Fruit fly (Drosophila melanogaster): ENCODE data around the gene alpha-Man-Ib.

alpha-Man-Ib gene

DNA sequence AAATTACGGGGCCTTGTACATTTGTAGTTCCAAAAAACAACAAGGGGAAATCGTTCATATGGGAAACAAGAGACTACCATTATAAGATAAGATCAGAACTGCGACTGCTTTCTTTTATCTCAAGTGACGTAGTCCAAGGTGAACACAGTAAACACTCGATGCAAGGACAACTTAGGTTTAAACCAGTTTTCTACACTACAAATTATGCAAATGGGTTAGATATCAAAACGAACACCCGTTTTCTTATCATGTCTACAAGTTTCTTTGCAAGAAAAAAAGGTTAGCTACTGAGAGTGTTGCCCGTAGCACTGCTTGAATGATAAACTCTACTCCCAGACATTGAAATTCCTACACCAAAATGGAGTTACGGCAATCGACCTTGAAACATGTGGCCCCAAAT is 11.5 kb upstream of the alpha-Man-Ib start (continued):
- TF ChIP-seq Trl (optimal IDR thresholded peaks at IDR 0.05) (no peak), Trl (GFP tag; optimal IDR thresholded peaks at IDR 0.05) (peak; percentile 45), CG13296 (GFP tag; optimal IDR thresholded peaks at IDR 0.05) (no peak), NC2α (GFP tag; optimal IDR thresholded peaks at IDR 0.05) (no peak), BEAF-32 (GFP tag; optimal IDR thresholded peaks at IDR 0.05) (no peak), CG13123 (GFP tag; optimal IDR thresholded peaks at IDR 0.05) (peak; percentile 36), CG3847 (GFP tag; IDR thresholded peaks at IDR 0.05) (peak; percentile 57; the same call in 1 of the 2 replicates), dmrt11E (tag; optimal IDR thresholded peaks at IDR 0.05) (peak; percentile 59), CG16815 (GFP tag; optimal IDR thresholded peaks at IDR 0.05) (peak; percentile 54), Adf1 (GFP tag; IDR thresholded peaks at IDR 0.05) (no peak), ATbp (GFP tag; optimal IDR thresholded peaks at IDR 0.05) (peak; percentile 62), sr (GFP tag; IDR thresholded peaks at IDR 0.05) (peak; percentile 44; the same call in 1 of the 3 replicates), Hr3 (GFP tag; optimal IDR thresholded peaks at IDR 0.05) (peak; percentile 39), CG32767 (GFP tag; IDR thresholded peaks at IDR 0.05) (peak; percentile 56; the same call in 1 of the 2 replicates), Ada2b (GFP tag; IDR thresholded peaks at IDR 0.05) (peak; percentile 58; the same call in 1 of the 2 replicates), CG1024 (GFP tag; IDR thresholded peaks at IDR 0.05) (peak; percentile 68), pb (GFP tag; optimal IDR thresholded peaks at IDR 0.05) (peak; percentile 64), Deaf1 (tag; optimal IDR thresholded peaks at IDR 0.05) (no peak), Kr (GFP tag; optimal IDR thresholded peaks at IDR 0.05) (no peak), Asciz (GFP tag; optimal IDR thresholded peaks at IDR 0.05) (no peak), kay (GFP tag; optimal IDR thresholded peaks at IDR 0.05) (no peak), ara (GFP tag; IDR thresholded peaks at IDR 0.05) (peak; percentile 82), Stat92E (GFP tag; optimal IDR thresholded peaks at IDR 0.05) (no peak), dm (GFP tag; optimal IDR thresholded peaks at IDR 0.05) (no peak), CG14710 (tag; optimal IDR thresholded peaks at IDR 0.05) (peak; percentile 32), phol (tag; optimal IDR thresholded peaks at IDR 0.05) (peak; percentile 70), CG7357 (GFP tag; IDR thresholded peaks at IDR 0.05) (peak; percentile 63; the same call in 1 of the 3 replicates), E2f1 (GFP tag; IDR thresholded peaks at IDR 0.05) (peak; percentile 68), Lim3 (GFP tag; IDR thresholded peaks at IDR 0.05) (no peak), mirr (GFP tag; optimal IDR thresholded peaks at IDR 0.05) (peak; percentile 4), Atf6 (GFP tag; IDR thresholded peaks at IDR 0.05) (peak; percentile 48; the same call in 1 of the 2 replicates), GATAe (GFP tag; conservative IDR thresholded peaks at IDR 0.05) (peak; percentile 54; the same call in 1 of the 2 replicates), ranshi (GFP tag; IDR thresholded peaks at IDR 0.05) (peak; percentile 71; the same call in 1 of the 2 replicates), CG4328 (GFP tag; optimal IDR thresholded peaks at IDR 0.05) (no peak), chn (GFP tag; optimal IDR thresholded peaks at IDR 0.05) (peak; percentile 36), CG9932 (GFP tag; IDR thresholded peaks at IDR 0.05) (peak; percentile 74), CG18262 (tag; optimal IDR thresholded peaks at IDR 0.05) (peak; percentile 63), sna (GFP tag; IDR thresholded peaks at IDR 0.05; ENCODE audit: partially characterized antibody) (no peak), CG6683 (GFP tag; optimal IDR thresholded peaks at IDR 0.05) (no peak), CG7271 (tag; optimal IDR thresholded peaks at IDR 0.05) (no peak), Atf3 (GFP tag; optimal IDR thresholded peaks at IDR 0.05) (no peak), Ets97D (GFP tag; optimal IDR thresholded peaks at IDR 0.05) (no peak), CG1832 (GFP tag; optimal IDR thresholded peaks at IDR 0.05) (no peak), CG11456 (GFP tag; IDR thresholded peaks at IDR 0.05) (peak; percentile 70; the same call in 2 of the 3 replicates), exex (tag; optimal IDR thresholded peaks at IDR 0.05) (no peak), slou (GFP tag; optimal IDR thresholded peaks at IDR 0.05) (peak; percentile 24), Ravus (GFP tag; IDR thresholded peaks at IDR 0.05) (peak; percentile 9; the same call in 1 of the 2 replicates), grn (GFP tag; optimal IDR thresholded peaks at IDR 0.05) (peak; percentile 81), BtbVII (GFP tag; optimal IDR thresholded peaks at IDR 0.05) (peak; percentile 30), Aef1 (GFP tag; IDR thresholded peaks at IDR 0.05) (peak; percentile 70), sens (GFP tag) (peak; percentile 92), TFAM (GFP tag; optimal IDR thresholded peaks at IDR 0.05) (no peak)
